Worm (Caenorhabditis elegans): ENCODE results near the gene fbxb-58.

DNA sequence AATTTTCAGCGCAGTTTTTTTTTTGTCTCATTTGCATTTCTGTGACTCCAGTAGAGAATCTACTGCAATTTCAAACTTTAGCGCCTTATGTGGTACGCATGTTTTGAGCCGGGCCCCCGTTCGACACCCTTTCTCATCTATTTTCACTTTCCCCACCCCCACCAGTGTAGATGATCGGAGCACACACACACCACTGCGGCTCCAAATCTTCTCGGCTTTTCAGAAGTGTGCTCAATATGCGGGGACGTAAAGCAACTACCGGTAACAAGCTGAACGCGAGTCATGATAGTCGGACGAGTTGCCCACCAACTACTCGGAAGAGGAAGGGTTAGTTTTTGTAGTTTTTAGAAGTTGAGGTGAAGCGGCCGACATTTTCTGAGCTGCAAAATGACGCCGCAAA is 15.0 kb upstream of the fbxb-58 start:
- no peak for TF ChIP-seq mes-4 (tag; optimal IDR thresholded peaks at IDR 0.05)
- TF ChIP-seq dpff-1 (tag; optimal IDR thresholded peaks at IDR 0.05), result no peak
- no peak for TF ChIP-seq sea-2 (GFP tag; IDR thresholded peaks at IDR 0.05)
- TF ChIP-seq zfh-2 (GFP tag; conservative IDR thresholded peaks at IDR 0.05), result no peak
- TF ChIP-seq Y53F4B.3 (GFP tag; IDR thresholded peaks at IDR 0.05), result no peak
- no peak for TF ChIP-seq rcor-1 (GFP tag; IDR thresholded peaks at IDR 0.05)
- no peak for TF ChIP-seq nfya-1 (tag; optimal IDR thresholded peaks at IDR 0.05; ENCODE audit: borderline replicate concordance, insufficient read depth)
- TF ChIP-seq B0035.1 (tag; optimal IDR thresholded peaks at IDR 0.05), result no peak
- TF ChIP-seq unc-130 (GFP tag; optimal IDR thresholded peaks at IDR 0.05), result no peak
- TF ChIP-seq lsy-27 (tag; optimal IDR thresholded peaks at IDR 0.05; ENCODE audit: borderline replicate concordance, insufficient read depth), result no peak
- no peak for TF ChIP-seq C17E4.6 (GFP tag; IDR thresholded peaks at IDR 0.05)

Measured in whole organism, young adult.